Fruit fly (Drosophila melanogaster) whole organism, wandering third instar larva: ENCODE data around the gene Osi18.

Experiments
- HLH106 ChIP-seq: fragments of 200-800 bp; optimal IDR thresholded peaks from 3 replicates; lab custom pipeline; 2019; ENCODE audit warnings: missing biosample characterization, mild to moderate bottlenecking, missing genetic modification characterization, moderate library complexity
- Hr78 ChIP-seq: fragments of >200 bp; optimal IDR thresholded peaks from 2 replicates; lab custom pipeline; 2017; ENCODE audit warnings: missing biosample characterization, missing genetic modification characterization
- Hr83 ChIP-seq: fragments of 200-300 bp; sonication (Bioruptor generic); optimal IDR thresholded peaks from 2 replicates; lab custom pipeline; 2016; ENCODE audit warnings: missing biosample characterization, mild to moderate bottlenecking, missing genetic modification characterization, moderate library complexity; ENCODE audit not compliant: poor library complexity, severe bottlenecking
- OdsH ChIP-seq: fragments of 200-800 bp; sonication (Bioruptor generic); optimal IDR thresholded peaks from 2 replicates; lab custom pipeline; 2016; ENCODE audit warnings: missing biosample characterization, mild to moderate bottlenecking, missing genetic modification characterization
- br ChIP-seq: fragments of 200-800 bp; sonication (Bioruptor generic); optimal IDR thresholded peaks from 2 replicates; lab custom pipeline; 2016; ENCODE audit warnings: missing biosample characterization, missing genetic modification characterization
- dl ChIP-seq, 2 experiments: fragments of 175-275, 200-275 bp in 1 of 2; fragments of 200-275 bp in 1 of 2; sonication (Bioruptor generic); optimal IDR thresholded peaks; lab custom pipeline; 2018; ENCODE audit warnings: mild to moderate bottlenecking in 2 of 2, missing biosample characterization in 2 of 2, missing genetic modification characterization in 2 of 2, moderate library complexity in 2 of 2; ENCODE audit not compliant: partially characterized antibody in 2 of 2, insufficient read depth in 1 of 2
- ey ChIP-seq: fragments of 200-800 bp; sonication (Bioruptor generic); optimal IDR thresholded peaks from 2 replicates; lab custom pipeline; 2016; ENCODE audit warnings: missing biosample characterization, missing genetic modification characterization
- fru ChIP-seq: fragments of 200-800 bp; sonication (Bioruptor generic); optimal IDR thresholded peaks from 3 replicates; lab custom pipeline; 2016; ENCODE audit warnings: missing biosample characterization, mild to moderate bottlenecking, missing genetic modification characterization
- h ChIP-seq: fragments of 200-800 bp; sonication (Bioruptor generic); optimal IDR thresholded peaks from 3 replicates; lab custom pipeline; 2016; ENCODE audit warnings: missing biosample characterization, mild to moderate bottlenecking, missing genetic modification characterization
- psq ChIP-seq: fragments of 200-800 bp; sonication (Bioruptor generic); optimal IDR thresholded peaks from 3 replicates; lab custom pipeline; 2017; ENCODE audit warnings: missing biosample characterization, mild to moderate bottlenecking, missing genetic modification characterization, moderate library complexity
- sv ChIP-seq: fragments of 200-800 bp; sonication (Bioruptor generic); optimal IDR thresholded peaks from 3 replicates; lab custom pipeline; 2016; ENCODE audit warnings: missing biosample characterization, missing genetic modification characterization
- woc ChIP-seq: sonication (Bioruptor generic); optimal IDR thresholded peaks from 2 replicates; lab custom pipeline; 2016; ENCODE audit warnings: missing biosample characterization, mild to moderate bottlenecking, missing genetic modification characterization

DNA sequence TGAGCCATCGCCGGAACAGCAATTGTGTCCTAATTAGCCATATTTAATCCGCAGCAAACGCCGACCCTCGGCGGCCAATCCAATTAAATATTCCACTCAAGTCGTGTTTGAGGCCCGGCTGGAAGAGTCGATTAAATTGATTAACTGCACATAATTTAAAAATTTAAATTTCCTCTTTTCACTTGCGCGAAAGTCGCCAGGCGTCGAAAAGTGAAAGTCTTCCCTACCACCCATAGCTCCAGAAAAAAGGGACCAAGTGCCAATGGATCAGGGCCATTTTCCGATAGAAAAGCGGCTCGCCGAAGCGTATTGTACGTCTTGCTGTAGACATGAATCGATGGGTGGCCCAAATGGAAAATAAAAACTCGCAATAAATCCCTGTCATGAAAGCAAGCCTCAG, 7.3 kb downstream of the Osi18 start:
- TF ChIP-seq psq (GFP tag; lab: Kevin White, UChicago) (no peak), Hr78 (GFP tag; lab: Kevin White, UChicago) (no peak), br (no peak), Hr83 (no peak), ey (GFP tag; lab: Kevin White, UChicago) (no peak), h (GFP tag; lab: Kevin White, UChicago) (no peak), HLH106 (tag; lab: Kevin White, UChicago) (no peak), sv (GFP tag; lab: Kevin White, UChicago) (no peak), OdsH (GFP tag; lab: Kevin White, UChicago) (no peak), dl (GFP tag; optimal IDR thresholded peaks at IDR 0.05; lab: Kevin White, UChicago; ENCODE audit: insufficient read depth in 1 of 2, partially characterized antibody in 2 of 2) (no peak), woc (GFP tag; lab: Kevin White, UChicago) (no peak), fru (GFP tag; lab: Kevin White, UChicago) (no peak)
